Worm (Caenorhabditis elegans) whole organism, L1 larva: ENCODE results near the gene F58B4.5.
A peak's percentile ranks its signal among the peaks of the same experiment; 100 is the strongest.

ENCODE experiments used
- aha-1 ChIP-seq: fragments of 150-350 bp; optimal IDR thresholded peaks from 2 replicates; lab custom pipeline; 2014; ENCODE audit warnings: missing biosample characterization, missing genetic modification characterization
- aly-2 ChIP-seq: fragments of 150-350 bp; optimal IDR thresholded peaks from 2 replicates; lab custom pipeline; 2014; ENCODE audit warnings: missing biosample characterization, missing genetic modification characterization
- ama-1 ChIP-seq: fragments of 150-350 bp; optimal IDR thresholded peaks from 2 replicates; lab custom pipeline; 2014
- blmp-1 ChIP-seq: fragments of 150-350 bp; optimal IDR thresholded peaks from 2 replicates; lab custom pipeline; 2014; ENCODE audit warnings: missing biosample characterization, missing genetic modification characterization
- ceh-8 ChIP-seq: fragments of 200-800 bp; sonication (Bioruptor generic); optimal IDR thresholded peaks from 2 replicates; lab custom pipeline; 2018; ENCODE audit warnings: mild to moderate bottlenecking, missing genetic modification characterization, moderate library complexity, missing compliant biosample characterization
- ceh-82 ChIP-seq, 3 experiments: fragments of 150-350 bp in 1 of 3; sonication (generic microtip) in 2 of 3; optimal IDR thresholded peaks; 2 replicates each; lab custom pipeline; 2014 to 2017; ENCODE audit warnings: missing biosample characterization in 3 of 3, missing genetic modification characterization in 3 of 3
- ceh-90 ChIP-seq: sonication (generic microtip); optimal IDR thresholded peaks from 2 replicates; lab custom pipeline; 2016; ENCODE audit warnings: missing genetic modification characterization, missing compliant biosample characterization
- efl-1 ChIP-seq, 4 experiments: fragments of 150-350 bp; optimal IDR thresholded peaks in 3 of 4; peaks in 1 of 4; 1 replicate in 1 of 4; 2 replicates in 3 of 4; lab custom pipeline; 2014; ENCODE audit warnings: missing biosample characterization in 2 of 4, missing genetic modification characterization in 2 of 4, missing genetic modification reagents in 2 of 4
- efl-3 ChIP-seq: fragments of 200-800 bp; sonication (Bioruptor generic); optimal IDR thresholded peaks from 2 replicates; lab custom pipeline; 2018; ENCODE audit warnings: mild to moderate bottlenecking, missing genetic modification characterization, missing compliant biosample characterization
- elt-2 ChIP-seq: sonication (generic microtip); optimal IDR thresholded peaks from 2 replicates; lab custom pipeline; 2016; ENCODE audit warnings: missing genetic modification characterization, mild to moderate bottlenecking, inconsistent platforms, missing compliant biosample characterization, missing genetic modification reagents
- elt-3 ChIP-seq, 6 experiments: fragments of 150-350 bp in 1 of 6; sonication (generic microtip); optimal IDR thresholded peaks; 2 replicates each; lab custom pipeline; 2017 to 2018; ENCODE audit warnings: missing biosample characterization in 6 of 6, missing genetic modification characterization in 6 of 6, inconsistent platforms in 1 of 6
- fkh-10 ChIP-seq: sonication (generic microtip); optimal IDR thresholded peaks from 2 replicates; lab custom pipeline; 2017; ENCODE audit warnings: missing biosample characterization, missing genetic modification reagents, missing genetic modification characterization
- fkh-8 ChIP-seq: sonication (generic microtip); optimal IDR thresholded peaks from 2 replicates; lab custom pipeline; 2016; ENCODE audit warnings: mild to moderate bottlenecking, missing genetic modification characterization, missing compliant biosample characterization
- fos-1 ChIP-seq: fragments of 150-350 bp; optimal IDR thresholded peaks from 2 replicates; lab custom pipeline; 2014; ENCODE audit warnings: missing biosample characterization, missing genetic modification characterization
- grh-1 ChIP-seq: fragments of 200-800 bp; sonication (Bioruptor generic); IDR thresholded peaks from 2 replicates; pipeline ENCODE4 v1.3.6; 2022; ENCODE audit warnings: missing genetic modification reagents, missing genetic modification characterization, missing compliant biosample characterization
- hlh-17 ChIP-seq: fragments of 200-800 bp; sonication (Bioruptor generic); optimal IDR thresholded peaks from 2 replicates; lab custom pipeline; 2018; ENCODE audit warnings: missing genetic modification characterization, mild to moderate bottlenecking, missing compliant biosample characterization, moderate library complexity, borderline replicate concordance
- hlh-4 ChIP-seq: sonication (generic microtip); optimal IDR thresholded peaks from 2 replicates; lab custom pipeline; 2016; ENCODE audit warnings: mild to moderate bottlenecking, missing genetic modification characterization, missing compliant biosample characterization
- jun-1 ChIP-seq: fragments of 150-350 bp; optimal IDR thresholded peaks from 2 replicates; lab custom pipeline; 2014; ENCODE audit warnings: missing biosample characterization, missing genetic modification reagents, missing genetic modification characterization
- lin-14 ChIP-seq: fragments of 200-800 bp; sonication (Bioruptor generic); optimal IDR thresholded peaks from 2 replicates; lab custom pipeline; 2018; ENCODE audit warnings: mild to moderate bottlenecking, missing genetic modification characterization, moderate library complexity, missing compliant biosample characterization
- lin-39 ChIP-seq: fragments of 150-350 bp; optimal IDR thresholded peaks from 2 replicates; lab custom pipeline; 2014; ENCODE audit warnings: missing biosample characterization, missing genetic modification reagents, missing genetic modification characterization
- lsy-2 ChIP-seq, 2 experiments: fragments of 150-350 bp; optimal IDR thresholded peaks; 2 replicates each; lab custom pipeline; 2014; ENCODE audit warnings: missing biosample characterization in 2 of 2, missing genetic modification characterization in 2 of 2
- mab-9 ChIP-seq: fragments of 200-800 bp; sonication (Bioruptor generic); IDR thresholded peaks from 2 replicates; pipeline ENCODE4 v1.3.6; 2022; ENCODE audit warnings: missing genetic modification reagents, missing genetic modification characterization, missing compliant biosample characterization
- mdl-1 ChIP-seq, 2 experiments: fragments of 150-350 bp; optimal IDR thresholded peaks; 2 replicates each; lab custom pipeline; 2014 to 2017; ENCODE audit warnings: missing biosample characterization in 2 of 2, missing genetic modification characterization in 2 of 2, inconsistent platforms in 1 of 2
- mep-1 ChIP-seq: fragments of 150-350 bp; optimal IDR thresholded peaks from 2 replicates; lab custom pipeline; 2014; ENCODE audit warnings: missing biosample characterization, missing genetic modification characterization
- nhr-19 ChIP-seq: fragments of 200-800 bp; sonication (Bioruptor generic); conservative IDR thresholded peaks from 2 replicates; pipeline ENCODE4 v1.3.6; 2022; ENCODE audit warnings: missing genetic modification characterization, missing compliant biosample characterization
- nhr-20 ChIP-seq: sonication (generic microtip); optimal IDR thresholded peaks from 2 replicates; lab custom pipeline; 2016; ENCODE audit warnings: mild to moderate bottlenecking, missing genetic modification characterization, missing compliant biosample characterization
- nhr-237 ChIP-seq: fragments of 150-350 bp; optimal IDR thresholded peaks from 2 replicates; lab custom pipeline; 2014; ENCODE audit warnings: missing biosample characterization, missing genetic modification characterization
- nhr-28 ChIP-seq: fragments of 150-350 bp; optimal IDR thresholded peaks from 2 replicates; lab custom pipeline; 2014; ENCODE audit warnings: missing biosample characterization, missing genetic modification characterization
- nhr-47 ChIP-seq: sonication (generic microtip); optimal IDR thresholded peaks from 2 replicates; lab custom pipeline; 2016; ENCODE audit warnings: mild to moderate bottlenecking, missing genetic modification characterization, moderate library complexity, missing compliant biosample characterization
- nhr-71 ChIP-seq: sonication (generic microtip); optimal IDR thresholded peaks from 2 replicates; lab custom pipeline; 2016; ENCODE audit warnings: mild to moderate bottlenecking, missing genetic modification characterization, moderate library complexity, missing compliant biosample characterization
- nhr-77 ChIP-seq: fragments of 150-350 bp; optimal IDR thresholded peaks from 2 replicates; lab custom pipeline; 2014; ENCODE audit warnings: missing biosample characterization, missing genetic modification characterization
- nhr-85 ChIP-seq: sonication (generic microtip); peaks from one replicate; lab custom pipeline; 2016; ENCODE audit warnings: missing genetic modification characterization, inconsistent platforms, missing compliant biosample characterization
- nhr-90 ChIP-seq: sonication (generic microtip); optimal IDR thresholded peaks from 2 replicates; lab custom pipeline; 2016; ENCODE audit warnings: mild to moderate bottlenecking, missing genetic modification characterization, missing compliant biosample characterization; ENCODE audit not compliant: poor library complexity
- pag-3 ChIP-seq: sonication (generic microtip); optimal IDR thresholded peaks from 2 replicates; lab custom pipeline; 2017; ENCODE audit warnings: missing genetic modification characterization, mild to moderate bottlenecking, missing compliant biosample characterization, antibody characterized with exemption, borderline replicate concordance; ENCODE audit not compliant: insufficient read depth
- pax-3 ChIP-seq: fragments of 200-800 bp; sonication (Bioruptor generic); optimal IDR thresholded peaks from 2 replicates; lab custom pipeline; 2018; ENCODE audit warnings: mild to moderate bottlenecking, missing genetic modification characterization, moderate library complexity, missing compliant biosample characterization
- rnt-1 ChIP-seq: sonication (generic microtip); optimal IDR thresholded peaks from 2 replicates; lab custom pipeline; 2016; ENCODE audit warnings: mild to moderate bottlenecking, missing genetic modification characterization, moderate library complexity, missing compliant biosample characterization
- skn-1 ChIP-seq: fragments of 150-350 bp; optimal IDR thresholded peaks from 2 replicates; lab custom pipeline; 2014; ENCODE audit warnings: missing biosample characterization, missing genetic modification characterization
- sox-4 ChIP-seq: sonication (generic microtip); optimal IDR thresholded peaks from 2 replicates; lab custom pipeline; 2016; ENCODE audit warnings: missing genetic modification characterization, missing compliant biosample characterization
- sptf-1 ChIP-seq: fragments of 150-350 bp; optimal IDR thresholded peaks from 2 replicates; lab custom pipeline; 2014; ENCODE audit warnings: missing biosample characterization, missing genetic modification characterization
- sup-37 ChIP-seq: fragments of 200-800 bp; sonication (Bioruptor generic); optimal IDR thresholded peaks from 2 replicates; lab custom pipeline; 2018; ENCODE audit warnings: mild to moderate bottlenecking, missing genetic modification characterization, missing compliant biosample characterization
- unc-130 ChIP-seq: fragments of 150-350 bp; optimal IDR thresholded peaks from 2 replicates; lab custom pipeline; 2017; ENCODE audit warnings: missing biosample characterization, missing genetic modification characterization, inconsistent platforms
- unc-30 ChIP-seq: sonication (generic microtip); optimal IDR thresholded peaks from 2 replicates; lab custom pipeline; 2017; ENCODE audit warnings: missing biosample characterization, missing genetic modification characterization
- unc-62 ChIP-seq: fragments of 150-350 bp; optimal IDR thresholded peaks from 2 replicates; lab custom pipeline; 2014; ENCODE audit warnings: missing biosample characterization, missing genetic modification reagents, missing genetic modification characterization
- unc-86 ChIP-seq: sonication (generic microtip); optimal IDR thresholded peaks from 2 replicates; lab custom pipeline; 2016; ENCODE audit warnings: missing genetic modification characterization, missing compliant biosample characterization
- unc-98 ChIP-seq: fragments of 200-800 bp; sonication (Bioruptor generic); IDR thresholded peaks from 2 replicates; pipeline ENCODE4 v1.3.6; 2022; ENCODE audit warnings: missing genetic modification characterization, missing compliant biosample characterization
- xbp-1 ChIP-seq: sonication (generic microtip); optimal IDR thresholded peaks from 2 replicates; lab custom pipeline; 2016; ENCODE audit warnings: missing genetic modification characterization, missing compliant biosample characterization
- ztf-11 ChIP-seq, 2 experiments: sonication (generic microtip); optimal IDR thresholded peaks; 2 replicates each; lab custom pipeline; 2016 to 2017; ENCODE audit warnings: missing genetic modification characterization in 2 of 2, missing biosample characterization in 1 of 2, missing compliant biosample characterization in 1 of 2
- ztf-4 ChIP-seq: fragments of 150-350 bp; optimal IDR thresholded peaks from 2 replicates; lab custom pipeline; 2014; ENCODE audit warnings: missing biosample characterization, missing genetic modification characterization

The F58B4.5 gene

ce11 chrV:10939990-10940570 is 7.6 kb downstream of the F58B4.5 start:
- TF ChIP-seq mdl-1 (tag; optimal IDR thresholded peaks at IDR 0.05; lab: Kevin White, UChicago), result peak in 1 of 2 experiments; percentile 19
- TF ChIP-seq nhr-90, result no peak
- no peak for TF ChIP-seq efl-1 (optimal IDR thresholded peaks at IDR 0.05; lab: Kevin White, UChicago)
- peak in 1 of 2 experiments; percentile 70 for TF ChIP-seq efl-1 (GFP tag; optimal IDR thresholded peaks at IDR 0.05 in 1 of 2; lab: Kevin White, UChicago)
- no peak for TF ChIP-seq aly-2
- TF ChIP-seq nhr-85 (tag; lab: Kevin White, UChicago), result peak; percentile 92
- TF ChIP-seq grh-1, result peak; percentile 46; the same call in 1 of the 2 replicates
- peak; percentile 46 for TF ChIP-seq blmp-1 (tag; lab: Kevin White, UChicago)
- no peak for TF ChIP-seq sup-37 (GFP tag; lab: Kevin White, UChicago)

ce11 chrV:10940571-10940991 is 8.1 kb downstream of the F58B4.5 start:
- TF ChIP-seq sup-37 (GFP tag; lab: Kevin White, UChicago) (no peak), jun-1 (tag; lab: Kevin White, UChicago) (peak; percentile 62), mep-1 (peak; percentile 79), pag-3 (tag; lab: Kevin White, UChicago) (no peak), lsy-2 (tag; optimal IDR thresholded peaks at IDR 0.05; lab: Kevin White, UChicago) (peak; percentile 53 to 70), ztf-4 (peak; percentile 16), blmp-1 (tag; lab: Kevin White, UChicago) (peak; percentile 93), pax-3 (tag; lab: Kevin White, UChicago) (no peak), fkh-10 (GFP tag; lab: Kevin White, UChicago) (peak; percentile 18), ceh-90 (peak; percentile 14), aly-2 (peak; percentile 6), nhr-77 (tag; lab: Kevin White, UChicago) (peak; percentile 79), lin-14 (peak; percentile 85), lin-39 (tag; lab: Kevin White, UChicago) (no peak), unc-30 (tag; lab: Kevin White, UChicago) (no peak), fkh-8 (tag; lab: Kevin White, UChicago) (peak; percentile 7), hlh-17 (GFP tag; lab: Kevin White, UChicago) (no peak), efl-3 (no peak), nhr-71 (tag; lab: Kevin White, UChicago) (peak; percentile 83), xbp-1 (tag; lab: Kevin White, UChicago) (peak; percentile 24), ztf-11 (tag; optimal IDR thresholded peaks at IDR 0.05; lab: Kevin White, UChicago) (no peak), sox-4 (tag; lab: Kevin White, UChicago) (no peak), rnt-1 (peak; percentile 60), grh-1 (no peak), nhr-47 (tag; lab: Kevin White, UChicago) (peak; percentile 57), efl-1 (optimal IDR thresholded peaks at IDR 0.05; lab: Kevin White, UChicago) (peak; percentile 38 to 67), efl-1 (GFP tag; optimal IDR thresholded peaks at IDR 0.05 in 1 of 2; lab: Kevin White, UChicago) (no peak), aha-1 (tag; lab: Kevin White, UChicago) (no peak), elt-3 (tag; optimal IDR thresholded peaks at IDR 0.05; lab: Kevin White, UChicago) (peak in 3 of 6 experiments; percentile 19 to 83 (median 61)), nhr-237 (tag; lab: Kevin White, UChicago) (no peak), fos-1 (tag; lab: Kevin White, UChicago) (peak; percentile 62), ceh-8 (GFP tag; lab: Kevin White, UChicago) (no peak), ama-1 (lab: Kevin White, UChicago) (peak; percentile 23), unc-86 (tag; lab: Kevin White, UChicago) (no peak), elt-2 (tag; lab: Kevin White, UChicago) (peak; percentile 95), unc-130 (tag; lab: Kevin White, UChicago) (no peak), hlh-4 (tag; lab: Kevin White, UChicago) (no peak), sptf-1 (tag; lab: Kevin White, UChicago) (no peak), unc-62 (GFP tag; lab: Kevin White, UChicago) (no peak), nhr-90 (peak; percentile 50), ceh-82 (tag; optimal IDR thresholded peaks at IDR 0.05; lab: Kevin White, UChicago) (peak in 2 of 3 experiments; percentile 13 to 58), mab-9 (GFP tag; lab: Robert Waterston, UW) (no peak), nhr-28 (tag; lab: Kevin White, UChicago) (no peak), unc-98 (no peak), nhr-19 (peak; percentile 66), skn-1 (tag; lab: Kevin White, UChicago) (peak; percentile 66), nhr-20 (tag; lab: Kevin White, UChicago) (peak; percentile 73)
